Fruit fly (Drosophila melanogaster) whole organism, embryonic: Measurements from ENCODE around the gene CG1575.
A peak's percentile ranks its signal among the peaks of the same experiment; 100 is the strongest.

Source experiments
- Aef1 ChIP-seq: fragments of 200-800 bp; sonication (Bioruptor generic); IDR thresholded peaks from 3 replicates; pipeline ENCODE4 v1.3.6; 2022; ENCODE audit warnings: missing biosample characterization, missing genetic modification characterization
- Bgb ChIP-seq: fragments of 200-800 bp; sonication (Bioruptor generic); IDR thresholded peaks from 2 replicates; pipeline ENCODE4 v1.3.6; 2022; ENCODE audit warnings: missing biosample characterization, missing genetic modification characterization; ENCODE audit not compliant: partially characterized antibody
- CG10274 ChIP-seq: fragments of 200-800 bp; sonication (Bioruptor generic); optimal IDR thresholded peaks from 3 replicates; lab custom pipeline; 2017; ENCODE audit warnings: missing biosample characterization, mild to moderate bottlenecking, missing genetic modification characterization
- CG10366 ChIP-seq: fragments of 200-800 bp; sonication (Bioruptor generic); IDR thresholded peaks from 2 replicates; pipeline ENCODE4 v1.3.6; 2022; ENCODE audit warnings: missing biosample characterization, missing genetic modification characterization
- CG12299 ChIP-seq: fragments of 200-800 bp; sonication (Bioruptor generic); optimal IDR thresholded peaks from 2 replicates; lab custom pipeline; 2018; ENCODE audit warnings: missing biosample characterization, mild to moderate bottlenecking, missing genetic modification characterization
- CG13624 ChIP-seq: fragments of 200-800 bp; sonication (Bioruptor generic); optimal IDR thresholded peaks from 2 replicates; lab custom pipeline; 2016; ENCODE audit warnings: missing biosample characterization, missing genetic modification characterization
- CG13894 ChIP-seq: fragments of 200-800 bp; sonication (Bioruptor generic); optimal IDR thresholded peaks from 3 replicates; lab custom pipeline; 2018; ENCODE audit warnings: missing biosample characterization, mild to moderate bottlenecking, missing genetic modification characterization, moderate library complexity
- CG15696 ChIP-seq: fragments of 200-800 bp; sonication (Bioruptor generic); optimal IDR thresholded peaks from 2 replicates; lab custom pipeline; 2019; ENCODE audit warnings: missing biosample characterization, mild to moderate bottlenecking, missing genetic modification characterization, moderate library complexity
- CG16863 ChIP-seq: fragments of 200-800 bp; sonication (Bioruptor generic); optimal IDR thresholded peaks from 3 replicates; lab custom pipeline; 2016; ENCODE audit warnings: missing biosample characterization, missing genetic modification characterization
- CG17328 ChIP-seq: fragments of 200-800 bp; sonication (Bioruptor generic); IDR thresholded peaks from 2 replicates; pipeline ENCODE4 v1.3.6; 2022; ENCODE audit warnings: missing biosample characterization, missing genetic modification characterization
- CG18599 ChIP-seq: fragments of 200-800 bp; sonication (Bioruptor generic); optimal IDR thresholded peaks from 3 replicates; lab custom pipeline; 2017; ENCODE audit warnings: missing biosample characterization, missing genetic modification characterization, mild to moderate bottlenecking, moderate library complexity, missing genetic modification reagents
- CG2116 ChIP-seq: fragments of 200-800 bp; sonication (Bioruptor generic); optimal IDR thresholded peaks from 3 replicates; lab custom pipeline; 2018; ENCODE audit warnings: missing biosample characterization, mild to moderate bottlenecking, missing genetic modification characterization
- CG31224 ChIP-seq: fragments of 200-800 bp; sonication (Bioruptor generic); IDR thresholded peaks from 2 replicates; pipeline ENCODE4 v1.3.6; 2022; ENCODE audit warnings: missing biosample characterization, missing genetic modification characterization
- CG3995 ChIP-seq: fragments of 200-800 bp; sonication (Bioruptor generic); optimal IDR thresholded peaks from 3 replicates; lab custom pipeline; 2016; ENCODE audit warnings: missing biosample characterization, missing genetic modification characterization
- CG4854 ChIP-seq: fragments of 200-800 bp; sonication (Bioruptor generic); optimal IDR thresholded peaks from 2 replicates; lab custom pipeline; 2016; ENCODE audit warnings: missing biosample characterization, missing genetic modification characterization, inconsistent platforms
- CG6654 ChIP-seq: fragments of 200-800 bp; sonication (Bioruptor generic); optimal IDR thresholded peaks from 2 replicates; lab custom pipeline; 2017; ENCODE audit warnings: missing biosample characterization, mild to moderate bottlenecking, missing genetic modification characterization
- CG7745 ChIP-seq: fragments of 200-800 bp; sonication (Bioruptor generic); optimal IDR thresholded peaks from 2 replicates; lab custom pipeline; 2018; ENCODE audit warnings: missing biosample characterization, mild to moderate bottlenecking, missing genetic modification characterization, moderate library complexity
- CG8924 ChIP-seq: fragments of 200-800 bp; optimal IDR thresholded peaks from 3 replicates; lab custom pipeline; 2019; ENCODE audit warnings: missing biosample characterization, mild to moderate bottlenecking, missing genetic modification characterization, moderate library complexity
- Drgx ChIP-seq: fragments of 200-800 bp; sonication (Bioruptor generic); IDR thresholded peaks from 2 replicates; pipeline ENCODE4 v1.3.6; 2022; ENCODE audit warnings: missing biosample characterization, missing genetic modification characterization
- E2f2 ChIP-seq: fragments of 200-800 bp; sonication (Bioruptor generic); IDR thresholded peaks from 2 replicates; pipeline ENCODE4 v1.3.6; 2022; ENCODE audit warnings: missing biosample characterization, missing genetic modification characterization
- Eip74EF ChIP-seq, 2 experiments: fragments of 200-800 bp in 1 of 2; fragments of >200 bp in 1 of 2; sonication (Bioruptor generic) in 1 of 2; optimal IDR thresholded peaks; 2 replicates each; lab custom pipeline; 2017 to 2019; ENCODE audit warnings: missing biosample characterization in 2 of 2, missing genetic modification characterization in 2 of 2, mild to moderate bottlenecking in 1 of 2, moderate library complexity in 1 of 2
- Hmr ChIP-seq: fragments of 200-800 bp; sonication (Bioruptor generic); optimal IDR thresholded peaks from 3 replicates; lab custom pipeline; 2017; ENCODE audit warnings: mild to moderate bottlenecking, missing biosample characterization, missing genetic modification reagents, missing genetic modification characterization
- Lim3 ChIP-seq: fragments of 200-800 bp; sonication (Bioruptor generic); IDR thresholded peaks from 2 replicates; pipeline ENCODE4 v1.3.6; 2022; ENCODE audit warnings: missing biosample characterization, missing genetic modification characterization
- Mrtf ChIP-seq: fragments of 200-800 bp; sonication (Bioruptor generic); IDR thresholded peaks from 3 replicates; pipeline ENCODE4 v1.3.6; 2022; ENCODE audit warnings: missing biosample characterization, missing genetic modification characterization
- Rfx ChIP-seq: fragments of 200-800 bp; sonication (Bioruptor generic); IDR thresholded peaks from 2 replicates; pipeline ENCODE4 v1.3.6; 2022; ENCODE audit warnings: missing biosample characterization, missing genetic modification characterization
- Sin3A ChIP-seq: fragments of >200 bp; optimal IDR thresholded peaks from 2 replicates; lab custom pipeline; 2018
- Ssrp ChIP-seq: fragments of 200-800 bp; sonication (Bioruptor generic); optimal IDR thresholded peaks from 2 replicates; lab custom pipeline; 2018; ENCODE audit warnings: missing biosample characterization, mild to moderate bottlenecking, missing genetic modification characterization, moderate library complexity
- amos ChIP-seq: fragments of 200-800 bp; sonication (Bioruptor generic); IDR thresholded peaks from 2 replicates; pipeline ENCODE4 v1.3.6; 2022; ENCODE audit warnings: missing biosample characterization, missing genetic modification characterization; ENCODE audit not compliant: partially characterized antibody
- ase ChIP-seq: fragments of 200-800 bp; sonication (Bioruptor generic); IDR thresholded peaks from 3 replicates; pipeline ENCODE4 v1.3.6; 2022; ENCODE audit warnings: missing biosample characterization, missing genetic modification characterization
- bcd ChIP-seq: fragments of 200-800 bp; sonication (Bioruptor generic); optimal IDR thresholded peaks from 2 replicates; lab custom pipeline; 2017; ENCODE audit warnings: missing biosample characterization, mild to moderate bottlenecking, missing genetic modification characterization
- btn ChIP-seq: fragments of 200-800 bp; sonication (Bioruptor generic); optimal IDR thresholded peaks from 2 replicates; lab custom pipeline; 2016; ENCODE audit warnings: missing biosample characterization, missing genetic modification characterization
- crol ChIP-seq: fragments of 200-800 bp; sonication (Bioruptor generic); IDR thresholded peaks from 2 replicates; pipeline ENCODE4 v1.3.6; 2022; ENCODE audit warnings: missing biosample characterization, missing genetic modification characterization
- dan ChIP-seq: fragments of 200-800 bp; sonication (Bioruptor generic); IDR thresholded peaks from 2 replicates; pipeline ENCODE4 v1.3.6; 2022; ENCODE audit warnings: missing biosample characterization, missing genetic modification characterization
- dmrt99B ChIP-seq: fragments of 200-800 bp; sonication (Bioruptor generic); optimal IDR thresholded peaks from 2 replicates; lab custom pipeline; 2018; ENCODE audit warnings: missing biosample characterization, mild to moderate bottlenecking, missing genetic modification characterization, moderate library complexity
- dpn ChIP-seq, 2 experiments: fragments of 200-800 bp; sonication (Bioruptor generic); optimal IDR thresholded peaks; 3 replicates each; lab custom pipeline; 2016; ENCODE audit warnings: missing biosample characterization in 2 of 2, missing genetic modification characterization in 2 of 2
- fd64A ChIP-seq: fragments of 200-800 bp; sonication (Bioruptor generic); optimal IDR thresholded peaks from 3 replicates; lab custom pipeline; 2018; ENCODE audit warnings: missing biosample characterization, mild to moderate bottlenecking, missing genetic modification characterization
- gem ChIP-seq: fragments of 200-800 bp; sonication (Bioruptor generic); optimal IDR thresholded peaks from 2 replicates; lab custom pipeline; 2019; ENCODE audit warnings: missing biosample characterization, mild to moderate bottlenecking, missing genetic modification characterization, moderate library complexity
- gsb-n ChIP-seq: fragments of 200-800 bp; sonication (Bioruptor generic); optimal IDR thresholded peaks from 3 replicates; lab custom pipeline; 2018; ENCODE audit warnings: missing biosample characterization, mild to moderate bottlenecking, missing genetic modification characterization
- ken ChIP-seq: fragments of 200-800 bp; sonication (Bioruptor generic); IDR thresholded peaks from 3 replicates; pipeline ENCODE4 v1.3.6; 2022; ENCODE audit warnings: missing biosample characterization, missing genetic modification characterization
- klu ChIP-seq: fragments of 200-800 bp; sonication (Bioruptor generic); IDR thresholded peaks from 2 replicates; pipeline ENCODE4 v1.3.6; 2022; ENCODE audit warnings: missing biosample characterization, missing genetic modification characterization
- lab ChIP-seq: fragments of 200-800 bp; sonication (Bioruptor generic); optimal IDR thresholded peaks from 3 replicates; lab custom pipeline; 2017; ENCODE audit warnings: missing biosample characterization, missing genetic modification characterization, mild to moderate bottlenecking, moderate library complexity, missing genetic modification reagents
- lov ChIP-seq, 2 experiments: fragments of 200-800 bp in 1 of 2; fragments of >200 bp in 1 of 2; sonication (Bioruptor generic) in 1 of 2; IDR thresholded peaks in 1 of 2; optimal IDR thresholded peaks in 1 of 2; 2 replicates in 1 of 2; 3 replicates in 1 of 2; pipeline versions ENCODE4 v1.3.6 to Lab custom; 2017 to 2022; ENCODE audit warnings: missing biosample characterization in 1 of 2, missing genetic modification characterization in 1 of 2
- luna ChIP-seq: fragments of 200-800 bp; sonication (Bioruptor generic); optimal IDR thresholded peaks from 2 replicates; lab custom pipeline; 2016; ENCODE audit warnings: missing biosample characterization, missing genetic modification characterization
- mirr ChIP-seq: fragments of 200-800 bp; sonication (Bioruptor generic); optimal IDR thresholded peaks from 3 replicates; lab custom pipeline; 2018; ENCODE audit warnings: missing biosample characterization, mild to moderate bottlenecking, missing genetic modification characterization
- pnt ChIP-seq: fragments of 200-800 bp; sonication (Bioruptor generic); optimal IDR thresholded peaks from 3 replicates; lab custom pipeline; 2016; ENCODE audit warnings: missing biosample characterization, missing genetic modification characterization
- seq ChIP-seq: fragments of 200-800 bp; sonication (Bioruptor generic); IDR thresholded peaks from 2 replicates; pipeline ENCODE4 v1.3.6; 2022; ENCODE audit warnings: missing biosample characterization, missing genetic modification characterization
- ssp ChIP-seq: fragments of 200-800 bp; sonication (Bioruptor generic); IDR thresholded peaks from 2 replicates; pipeline ENCODE4 v1.3.6; 2022; ENCODE audit warnings: missing biosample characterization, missing genetic modification characterization
- stc ChIP-seq: fragments of 200-800 bp; sonication (Bioruptor generic); IDR thresholded peaks from 2 replicates; pipeline ENCODE4 v1.3.6; 2022; ENCODE audit warnings: missing biosample characterization, missing genetic modification characterization
- tin ChIP-seq: fragments of 200-800 bp; sonication (Bioruptor generic); optimal IDR thresholded peaks from 3 replicates; lab custom pipeline; 2016; ENCODE audit warnings: missing biosample characterization, missing genetic modification characterization
- yki ChIP-seq: fragments of >200 bp; optimal IDR thresholded peaks from 3 replicates; lab custom pipeline; 2018

The CG1575 gene

DNA sequence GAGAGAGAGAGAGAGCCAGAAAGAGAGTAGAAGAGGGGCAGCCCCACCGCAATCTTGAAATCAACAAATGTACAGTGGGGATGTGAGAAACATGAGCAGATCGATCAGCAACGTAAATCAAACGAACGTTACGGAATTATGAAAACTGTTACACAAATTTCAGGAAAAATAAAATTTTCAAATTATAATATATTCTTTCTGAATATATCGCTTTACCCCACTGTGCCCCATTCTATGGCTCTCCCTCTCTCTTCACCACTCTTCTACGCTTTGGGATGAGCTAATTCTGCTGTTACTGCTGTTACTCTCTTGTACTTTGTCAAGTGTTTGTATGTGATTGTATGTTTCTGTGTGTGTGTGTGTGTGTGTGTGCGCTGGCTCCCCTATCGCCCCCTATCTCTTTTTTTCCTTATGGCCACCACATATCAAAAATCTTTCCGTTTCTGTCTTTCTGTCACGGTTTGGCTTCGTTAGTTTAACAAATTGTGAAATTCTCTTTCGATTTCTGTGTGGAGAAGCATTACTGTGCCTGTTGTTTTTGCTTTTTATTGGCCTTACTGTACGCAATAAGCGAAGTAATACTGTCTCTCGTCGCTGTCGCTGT is 25.7 kb upstream of the CG1575 start (continued):
- TF ChIP-seq yki (peak; percentile 5), CG31224 (GFP tag; lab: Robert Waterston, UW) (peak; percentile 94), tin (GFP tag; lab: Kevin White, UChicago) (peak; percentile 95), Ssrp (tag; lab: Kevin White, UChicago) (peak; percentile 93), Rfx (GFP tag; lab: Robert Waterston, UW) (peak; percentile 99), CG17328 (GFP tag; lab: Robert Waterston, UW) (peak; percentile 99), CG10366 (GFP tag; lab: Robert Waterston, UW) (peak; percentile 99), lab (GFP tag; lab: Kevin White, UChicago) (peak; percentile 99), CG15696 (tag; lab: Kevin White, UChicago) (peak; percentile 71), Mrtf (GFP tag; lab: Robert Waterston, UW) (peak; percentile 98), Bgb (GFP tag; lab: Robert Waterston, UW) (no peak), pnt (GFP tag; lab: Kevin White, UChicago) (peak; percentile 85), Lim3 (GFP tag; lab: Robert Waterston, UW) (peak; percentile 94), Eip74EF (GFP tag; optimal IDR thresholded peaks at IDR 0.05; lab: Kevin White, UChicago) (peak in 1 of 2 experiments; percentile 93), Hmr (GFP tag; lab: Kevin White, UChicago) (peak; percentile 98), klu (peak; percentile 95), seq (GFP tag; lab: Robert Waterston, UW) (peak; percentile 98), ken (GFP tag; lab: Robert Waterston, UW) (peak; percentile 99), luna (GFP tag; lab: Kevin White, UChicago) (peak; percentile 78), CG3995 (GFP tag; lab: Kevin White, UChicago) (peak; percentile 94), CG16863 (GFP tag; lab: Kevin White, UChicago) (peak; percentile 88), Sin3A (lab: Kevin White, UChicago) (no peak), crol (GFP tag; lab: Robert Waterston, UW) (peak; percentile 94), Aef1 (GFP tag; lab: Robert Waterston, UW) (peak; percentile 98), CG4854 (GFP tag; lab: Kevin White, UChicago) (peak; percentile 91), dpn (GFP tag; optimal IDR thresholded peaks at IDR 0.05; lab: Kevin White, UChicago) (peak; percentile 94 to 97), gsb-n (tag; lab: Kevin White, UChicago) (peak; percentile 95), btn (GFP tag; lab: Kevin White, UChicago) (peak; percentile 84), stc (GFP tag; lab: Robert Waterston, UW) (peak; percentile 99), dan (GFP tag; lab: Robert Waterston, UW) (peak; percentile 79), amos (no peak), CG10274 (GFP tag; lab: Kevin White, UChicago) (peak; percentile 89), fd64A (GFP tag; lab: Kevin White, UChicago) (peak; percentile 90), CG2116 (GFP tag; lab: Kevin White, UChicago) (peak; percentile 75), CG12299 (tag; lab: Kevin White, UChicago) (peak; percentile 93), ase (GFP tag; lab: Robert Waterston, UW) (peak; percentile 99), bcd (GFP tag; lab: Kevin White, UChicago) (peak; percentile 97), CG6654 (GFP tag; lab: Kevin White, UChicago) (peak; percentile 89), E2f2 (GFP tag; lab: Robert Waterston, UW) (peak; percentile 87), Drgx (GFP tag; lab: Robert Waterston, UW) (peak; percentile 99), CG18599 (GFP tag; lab: Kevin White, UChicago) (peak; percentile 99), CG13624 (GFP tag; lab: Kevin White, UChicago) (peak; percentile 80), CG13894 (tag; lab: Kevin White, UChicago) (peak; percentile 93), lov (optimal IDR thresholded peaks at IDR 0.05; lab: Kevin White, UChicago) (no peak), lov (GFP tag; IDR thresholded peaks at IDR 0.05; lab: Robert Waterston, UW) (peak; percentile 97), CG8924 (peak; percentile 97), ssp (peak; percentile 92), dmrt99B (peak; percentile 97), gem (tag; lab: Kevin White, UChicago) (peak; percentile 98), CG7745 (peak; percentile 7), mirr (GFP tag; lab: Kevin White, UChicago) (peak; percentile 57)
